Worm (Caenorhabditis elegans) whole organism, L3 larva: ENCODE measurements around the gene try-9.

Experiments used
- R02D3.7 ChIP-seq: fragments of 150-350 bp; optimal IDR thresholded peaks from 2 replicates; lab custom pipeline; 2014; ENCODE audit warnings: missing biosample characterization, missing genetic modification characterization
- mdl-1 ChIP-seq: fragments of 150-350 bp; optimal IDR thresholded peaks from 2 replicates; lab custom pipeline; 2014; ENCODE audit warnings: missing biosample characterization, missing genetic modification characterization
- nfya-1 ChIP-seq: sonication (generic microtip); optimal IDR thresholded peaks from 2 replicates; lab custom pipeline; 2017; ENCODE audit warnings: missing genetic modification characterization, mild to moderate bottlenecking, missing compliant biosample characterization, antibody characterized with exemption, moderate library complexity; ENCODE audit not compliant: insufficient read depth
- nhr-25 ChIP-seq: sonication (generic microtip); optimal IDR thresholded peaks from 2 replicates; lab custom pipeline; 2017; ENCODE audit warnings: missing biosample characterization, missing genetic modification characterization
- nhr-76 ChIP-seq: fragments of 150-350 bp; sonication (generic microtip); optimal IDR thresholded peaks from 5 replicates; lab custom pipeline; 2014; ENCODE audit warnings: missing biosample characterization, missing genetic modification characterization
- pha-4 ChIP-seq: fragments of 150-350 bp; optimal IDR thresholded peaks from 2 replicates; lab custom pipeline; 2014; ENCODE audit warnings: missing biosample characterization, missing genetic modification reagents, missing genetic modification characterization
- skn-1 ChIP-seq: fragments of 150-350 bp; optimal IDR thresholded peaks from 2 replicates; lab custom pipeline; 2014; ENCODE audit warnings: missing biosample characterization, missing genetic modification characterization
- zag-1 ChIP-seq: fragments of 150-350 bp; optimal IDR thresholded peaks from 2 replicates; lab custom pipeline; 2014; ENCODE audit warnings: missing biosample characterization, missing genetic modification characterization
- ztf-11 ChIP-seq: fragments of 150-350 bp; optimal IDR thresholded peaks from 2 replicates; lab custom pipeline; 2014; ENCODE audit warnings: missing biosample characterization, missing genetic modification characterization

ce11 chrII:4321766-4322165 lies 46.3 kb upstream of the try-9 start, which contains the start of gene Y52E8A.1:
- TF ChIP-seq zag-1 (no peak), mdl-1 (tag; lab: Kevin White, UChicago) (no peak), pha-4 (tag; lab: Kevin White, UChicago) (no peak), nhr-76 (no peak), nfya-1 (tag; lab: Kevin White, UChicago) (no peak), R02D3.7 (no peak), nhr-25 (no peak), ztf-11 (tag; lab: Kevin White, UChicago) (no peak), skn-1 (tag; lab: Kevin White, UChicago) (no peak)
